Worm (Caenorhabditis elegans) whole organism, young adult: ENCODE measurements around the gene Y102A5C.4.

Source experiments
- B0035.1 ChIP-seq: sonication (generic microtip); optimal IDR thresholded peaks from 2 replicates; lab custom pipeline; 2016; ENCODE audit warnings: missing genetic modification characterization, mild to moderate bottlenecking, missing compliant biosample characterization, missing genotype, missing genetic modification reagents
- C06A6.2 ChIP-seq: fragments of 200-800 bp; sonication (Bioruptor generic); conservative IDR thresholded peaks from 2 replicates; pipeline ENCODE4 v1.3.6; 2022; ENCODE audit warnings: missing genetic modification characterization, missing compliant biosample characterization
- F37B4.10 ChIP-seq: fragments of 200-800 bp; sonication (Bioruptor generic); IDR thresholded peaks from 2 replicates; pipeline ENCODE4 v1.3.6; 2022; ENCODE audit warnings: missing genetic modification characterization, missing compliant biosample characterization
- F52B5.7 ChIP-seq: sonication (generic microtip); optimal IDR thresholded peaks from 2 replicates; lab custom pipeline; 2016; ENCODE audit warnings: mild to moderate bottlenecking, missing genetic modification characterization, missing compliant biosample characterization
- F55B11.4 ChIP-seq: sonication (generic microtip); optimal IDR thresholded peaks from 2 replicates; lab custom pipeline; 2016; ENCODE audit warnings: missing compliant biosample characterization, missing genetic modification characterization, borderline replicate concordance; ENCODE audit not compliant: insufficient read depth
- F57C9.4 ChIP-seq: sonication (generic microtip); optimal IDR thresholded peaks from 2 replicates; lab custom pipeline; 2017; ENCODE audit warnings: mild to moderate bottlenecking, missing genetic modification characterization, missing compliant biosample characterization
- T07F8.4 ChIP-seq: sonication (generic microtip); optimal IDR thresholded peaks from 2 replicates; lab custom pipeline; 2016; ENCODE audit warnings: mild to moderate bottlenecking, missing genetic modification characterization, moderate library complexity, missing compliant biosample characterization
- Y53G8AR.9 ChIP-seq: fragments of 200-800 bp; sonication (Bioruptor generic); conservative IDR thresholded peaks from 2 replicates; pipeline ENCODE4 v1.3.6; 2022; ENCODE audit warnings: missing genetic modification reagents, missing genetic modification characterization, missing compliant biosample characterization
- Y56A3A.18 ChIP-seq: fragments of 200-800 bp; sonication (Bioruptor generic); IDR thresholded peaks from 2 replicates; pipeline ENCODE4 v1.3.6; 2022; ENCODE audit warnings: missing genetic modification reagents, missing genetic modification characterization, missing compliant biosample characterization
- Y67H2A.10 ChIP-seq: fragments of 200-800 bp; sonication (Bioruptor generic); conservative IDR thresholded peaks from 2 replicates; pipeline ENCODE4 v1.3.6; 2022; ENCODE audit warnings: missing genetic modification reagents, missing genetic modification characterization, missing compliant biosample characterization
- Y95B8A.8 ChIP-seq: fragments of 200-800 bp; sonication (Bioruptor generic); IDR thresholded peaks from 2 replicates; pipeline ENCODE4 v1.3.6; 2022; ENCODE audit warnings: missing genetic modification reagents, missing genetic modification characterization, missing compliant biosample characterization
- atf-7 ChIP-seq: sonication (generic microtip); optimal IDR thresholded peaks from 2 replicates; lab custom pipeline; 2017; ENCODE audit warnings: mild to moderate bottlenecking, missing genetic modification characterization, missing compliant biosample characterization
- athp-1 ChIP-seq: sonication (generic microtip); optimal IDR thresholded peaks from 2 replicates; lab custom pipeline; 2017; ENCODE audit warnings: mild to moderate bottlenecking, missing genetic modification characterization, missing compliant biosample characterization
- attf-5 ChIP-seq: fragments of 200-800 bp; sonication (Bioruptor generic); optimal IDR thresholded peaks from 2 replicates; lab custom pipeline; 2018; ENCODE audit warnings: mild to moderate bottlenecking, missing genetic modification characterization, missing compliant biosample characterization
- bed-2 ChIP-seq: fragments of 200-800 bp; sonication (Bioruptor generic); IDR thresholded peaks from 2 replicates; pipeline ENCODE4 v1.3.6; 2022; ENCODE audit warnings: missing genetic modification reagents, missing genetic modification characterization, missing compliant biosample characterization
- cebp-1 ChIP-seq, 2 experiments: fragments of 200-800 bp in 1 of 2; sonication (Bioruptor generic) in 1 of 2; sonication (generic microtip) in 1 of 2; IDR thresholded peaks in 1 of 2; optimal IDR thresholded peaks in 1 of 2; 2 replicates each; pipeline versions ENCODE4 v1.3.6 to Lab custom; 2017 to 2022; ENCODE audit warnings: missing compliant biosample characterization in 2 of 2, missing genetic modification characterization in 2 of 2, mild to moderate bottlenecking in 1 of 2, missing genetic modification reagents in 1 of 2, moderate library complexity in 1 of 2
- ceh-27 ChIP-seq: fragments of 200-800 bp; sonication (Bioruptor generic); optimal IDR thresholded peaks from 2 replicates; lab custom pipeline; 2018; ENCODE audit warnings: mild to moderate bottlenecking, missing genetic modification characterization, moderate library complexity, missing compliant biosample characterization
- chd-7 ChIP-seq: sonication (generic microtip); optimal IDR thresholded peaks from 2 replicates; lab custom pipeline; 2016; ENCODE audit warnings: mild to moderate bottlenecking, missing genetic modification characterization, moderate library complexity, missing compliant biosample characterization
- die-1 ChIP-seq: sonication (generic microtip); optimal IDR thresholded peaks from 2 replicates; lab custom pipeline; 2016; ENCODE audit warnings: missing genotype, mild to moderate bottlenecking, missing genetic modification characterization, missing compliant biosample characterization
- dox-1 ChIP-seq: fragments of 200-800 bp; sonication (Bioruptor generic); IDR thresholded peaks from 2 replicates; pipeline ENCODE4 v1.3.6; 2022; ENCODE audit warnings: missing genetic modification reagents, missing genetic modification characterization, missing compliant biosample characterization
- dpl-1 ChIP-seq: fragments of 150-350 bp; optimal IDR thresholded peaks from 2 replicates; lab custom pipeline; 2014; ENCODE audit warnings: missing biosample characterization, missing genetic modification reagents, missing genetic modification characterization
- ekl-4 ChIP-seq: fragments of 200-800 bp; sonication (Bioruptor generic); IDR thresholded peaks from 2 replicates; pipeline ENCODE4 v1.3.6; 2022; ENCODE audit warnings: missing genetic modification reagents, missing genetic modification characterization, missing compliant biosample characterization
- fkh-3 ChIP-seq: sonication (generic microtip); optimal IDR thresholded peaks from 2 replicates; lab custom pipeline; 2016; ENCODE audit warnings: mild to moderate bottlenecking, missing genetic modification characterization, missing compliant biosample characterization
- gei-17 ChIP-seq: fragments of 200-800 bp; sonication (Bioruptor generic); optimal IDR thresholded peaks from 2 replicates; lab custom pipeline; 2018; ENCODE audit warnings: mild to moderate bottlenecking, missing genetic modification characterization, missing compliant biosample characterization
- him-1 ChIP-seq: sonication (generic microtip); optimal IDR thresholded peaks from 2 replicates; lab custom pipeline; 2016; ENCODE audit warnings: missing genotype, missing genetic modification reagents, missing genetic modification characterization, missing compliant biosample characterization
- hmg-20 ChIP-seq: fragments of 200-800 bp; sonication (Bioruptor generic); IDR thresholded peaks from 2 replicates; pipeline ENCODE4 v1.3.6; 2022; ENCODE audit warnings: missing genetic modification reagents, missing genetic modification characterization, missing compliant biosample characterization
- lin-35 ChIP-seq, 3 experiments: fragments of 150-350 bp in 2 of 3; sonication (generic microtip) in 1 of 3; optimal IDR thresholded peaks; 2 replicates each; lab custom pipeline; 2014 to 2018; ENCODE audit warnings: missing biosample characterization in 3 of 3, missing genetic modification characterization in 3 of 3, missing genetic modification reagents in 3 of 3
- lin-54 ChIP-seq: fragments of 200-800 bp; sonication (Bioruptor generic); optimal IDR thresholded peaks from 2 replicates; lab custom pipeline; 2018; ENCODE audit warnings: mild to moderate bottlenecking, missing genetic modification characterization, missing compliant biosample characterization
- lir-1 ChIP-seq: fragments of 200-800 bp; sonication (Bioruptor generic); conservative IDR thresholded peaks from 2 replicates; pipeline ENCODE4 v1.3.6; 2022; ENCODE audit warnings: missing genetic modification reagents, missing genetic modification characterization, missing compliant biosample characterization
- madf-6 ChIP-seq: fragments of 200-800 bp; sonication (Bioruptor generic); IDR thresholded peaks from 2 replicates; pipeline ENCODE4 v1.3.6; 2022; ENCODE audit warnings: missing genetic modification reagents, missing genetic modification characterization, missing compliant biosample characterization
- madf-8 ChIP-seq: fragments of 200-800 bp; sonication (Bioruptor generic); conservative IDR thresholded peaks from 2 replicates; pipeline ENCODE4 v1.3.6; 2022; ENCODE audit warnings: missing genetic modification reagents, missing genetic modification characterization, missing compliant biosample characterization
- mcd-1 ChIP-seq: fragments of 200-800 bp; sonication (Bioruptor generic); IDR thresholded peaks from 2 replicates; pipeline ENCODE4 v1.3.6; 2022; ENCODE audit warnings: missing genetic modification reagents, missing genetic modification characterization, missing compliant biosample characterization
- nfya-1 ChIP-seq: sonication (generic microtip); optimal IDR thresholded peaks from 2 replicates; lab custom pipeline; 2017; ENCODE audit warnings: antibody characterized with exemption, missing compliant biosample characterization, missing genetic modification characterization, borderline replicate concordance; ENCODE audit not compliant: insufficient read depth
- nfyb-1 ChIP-seq: fragments of 200-800 bp; sonication (Bioruptor generic); IDR thresholded peaks from 2 replicates; pipeline ENCODE4 v1.3.6; 2022; ENCODE audit warnings: missing genetic modification reagents, missing genetic modification characterization, missing compliant biosample characterization
- nhr-27 ChIP-seq: fragments of 200-800 bp; sonication (Bioruptor generic); optimal IDR thresholded peaks from 2 replicates; lab custom pipeline; 2018; ENCODE audit warnings: mild to moderate bottlenecking, missing genetic modification characterization, moderate library complexity, missing compliant biosample characterization
- nhr-80 ChIP-seq: sonication (generic microtip); optimal IDR thresholded peaks from 2 replicates; lab custom pipeline; 2016; ENCODE audit warnings: missing genetic modification characterization, missing compliant biosample characterization
- pha-4 ChIP-seq: fragments of 150-350 bp; sonication (generic microtip); optimal IDR thresholded peaks from 2 replicates; lab custom pipeline; 2014; ENCODE audit warnings: missing biosample characterization, missing genetic modification reagents, missing genetic modification characterization
- rcor-1 ChIP-seq: fragments of 200-800 bp; sonication (Bioruptor generic); IDR thresholded peaks from 2 replicates; pipeline ENCODE4 v1.3.6; 2022; ENCODE audit warnings: missing genetic modification reagents, missing genetic modification characterization, missing compliant biosample characterization
- rpc-1 ChIP-seq, 2 experiments: fragments of 150-350 bp in 1 of 2; sonication (generic microtip) in 1 of 2; optimal IDR thresholded peaks; 2 replicates each; lab custom pipeline; 2014 to 2018; ENCODE audit warnings: missing biosample characterization in 1 of 2, missing genetic modification characterization in 1 of 2, missing genetic modification reagents in 1 of 2, missing genotype in 1 of 2
- sdz-38 ChIP-seq: sonication (generic microtip); optimal IDR thresholded peaks from 2 replicates; lab custom pipeline; 2016; ENCODE audit warnings: missing genotype, missing genetic modification characterization, missing compliant biosample characterization
- snpc-1.1 ChIP-seq: sonication (generic microtip); optimal IDR thresholded peaks from 2 replicates; lab custom pipeline; 2017; ENCODE audit warnings: missing genetic modification characterization, mild to moderate bottlenecking, missing compliant biosample characterization, antibody characterized with exemption, moderate library complexity, missing genotype, missing genetic modification reagents; ENCODE audit not compliant: insufficient read depth
- tbx-9 ChIP-seq: sonication (generic microtip); optimal IDR thresholded peaks from 2 replicates; lab custom pipeline; 2016; ENCODE audit warnings: borderline replicate concordance, missing genetic modification characterization, inconsistent platforms, missing compliant biosample characterization
- tlf-1 ChIP-seq: fragments of 200-800 bp; sonication (Bioruptor generic); optimal IDR thresholded peaks from 2 replicates; lab custom pipeline; 2018; ENCODE audit warnings: mild to moderate bottlenecking, missing genetic modification characterization, missing compliant biosample characterization
- ztf-18 ChIP-seq: sonication (generic microtip); optimal IDR thresholded peaks from 2 replicates; lab custom pipeline; 2016; ENCODE audit warnings: missing genotype, mild to moderate bottlenecking, missing genetic modification characterization, missing compliant biosample characterization
- ztf-22 ChIP-seq: fragments of 200-800 bp; sonication (Bioruptor generic); optimal IDR thresholded peaks from 2 replicates; lab custom pipeline; 2018; ENCODE audit warnings: mild to moderate bottlenecking, missing genetic modification characterization, moderate library complexity, missing compliant biosample characterization
- ztf-25 ChIP-seq: fragments of 200-800 bp; sonication (Bioruptor generic); IDR thresholded peaks from 2 replicates; pipeline ENCODE4 v1.3.6; 2022; ENCODE audit warnings: missing genetic modification reagents, missing genetic modification characterization, missing compliant biosample characterization
- ztf-28 ChIP-seq: fragments of 200-800 bp; sonication (Bioruptor generic); IDR thresholded peaks from 2 replicates; pipeline ENCODE4 v1.3.6; 2022; ENCODE audit warnings: missing genetic modification reagents, missing genetic modification characterization, missing compliant biosample characterization

Y102A5C.4 gene

DNA sequence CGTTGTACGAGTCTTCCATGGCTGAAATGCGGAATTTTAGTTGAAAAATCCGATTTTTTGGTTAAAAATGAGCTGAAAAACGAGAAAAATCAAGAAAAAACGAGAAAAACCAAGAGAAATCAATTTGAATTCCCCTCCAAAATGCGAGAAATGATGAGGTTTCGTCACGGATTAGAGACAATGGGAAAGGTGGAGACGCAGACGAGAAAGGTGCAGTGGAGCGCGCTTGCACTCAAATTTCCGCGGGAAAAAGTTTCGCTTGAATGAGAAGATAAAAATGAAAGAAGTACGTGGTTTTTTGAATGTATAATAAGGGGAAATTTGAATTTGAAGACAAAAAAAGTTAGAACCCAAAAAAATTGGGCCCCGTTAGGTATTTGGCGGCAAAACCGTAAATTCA lies 43.6 kb downstream of the Y102A5C.4 start, which contains the start of gene efl-1 (continued):
- TF ChIP-seq rcor-1, result peak; percentile 87
- TF ChIP-seq lin-35 (GFP tag; optimal IDR thresholded peaks at IDR 0.05; lab: Kevin White, UChicago), result peak; percentile 79 to 97 (median 83)
- no peak for TF ChIP-seq chd-7 (tag; lab: Kevin White, UChicago)
- peak; percentile 43; the same call in 1 of the 2 replicates for TF ChIP-seq lir-1 (GFP tag; lab: Robert Waterston, UW)
- peak; percentile 72; the same call in 1 of the 2 replicates for TF ChIP-seq Y53G8AR.9 (GFP tag; lab: Robert Waterston, UW)
- no peak for TF ChIP-seq T07F8.4 (tag; lab: Kevin White, UChicago)
- TF ChIP-seq snpc-1.1 (tag; lab: Kevin White, UChicago), result peak; percentile 86
- TF ChIP-seq die-1 (tag; lab: Kevin White, UChicago), result no peak
- TF ChIP-seq ztf-22 (GFP tag; lab: Kevin White, UChicago), result no peak
- TF ChIP-seq ztf-28, result no peak
- TF ChIP-seq Y67H2A.10 (GFP tag; lab: Robert Waterston, UW), result no peak
- TF ChIP-seq dpl-1, result peak; percentile 98
- TF ChIP-seq ztf-18 (tag; lab: Kevin White, UChicago), result no peak
- TF ChIP-seq pha-4 (tag; lab: Kevin White, UChicago), result peak; percentile 82
- TF ChIP-seq ekl-4 (GFP tag; lab: Robert Waterston, UW), result peak; percentile 83
- peak; percentile 47 for TF ChIP-seq cebp-1 (GFP tag; IDR thresholded peaks at IDR 0.05; lab: Robert Waterston, UW)
- peak; percentile 89 for TF ChIP-seq cebp-1 (tag; optimal IDR thresholded peaks at IDR 0.05; lab: Kevin White, UChicago)
- no peak for TF ChIP-seq hmg-20 (GFP tag; lab: Robert Waterston, UW)
- TF ChIP-seq him-1 (tag; lab: Kevin White, UChicago), result peak; percentile 28
- TF ChIP-seq tlf-1 (GFP tag; lab: Kevin White, UChicago), result peak; percentile 59
- no peak for TF ChIP-seq nhr-27
- no peak for TF ChIP-seq F37B4.10
- TF ChIP-seq atf-7 (tag; lab: Kevin White, UChicago), result no peak
- TF ChIP-seq madf-6, result peak; percentile 81
- peak; percentile 84 for TF ChIP-seq nfyb-1 (GFP tag; lab: Robert Waterston, UW)
- peak; percentile 35 for TF ChIP-seq madf-8 (GFP tag; lab: Robert Waterston, UW)
- TF ChIP-seq athp-1 (tag; lab: Kevin White, UChicago), result peak; percentile 76
- TF ChIP-seq nhr-80 (tag; lab: Kevin White, UChicago), result no peak
- no peak for TF ChIP-seq gei-17 (GFP tag; lab: Kevin White, UChicago)
- no peak for TF ChIP-seq sdz-38 (tag; lab: Kevin White, UChicago)
- no peak for TF ChIP-seq ztf-25 (GFP tag; lab: Robert Waterston, UW)
- peak; percentile 85 for TF ChIP-seq dox-1 (GFP tag; lab: Robert Waterston, UW)
- TF ChIP-seq F57C9.4 (tag; lab: Kevin White, UChicago), result no peak
- no peak for TF ChIP-seq F52B5.7
- no peak for TF ChIP-seq fkh-3 (tag; lab: Kevin White, UChicago)
- no peak for TF ChIP-seq B0035.1 (tag; lab: Kevin White, UChicago)
- TF ChIP-seq bed-2 (GFP tag; lab: Robert Waterston, UW), result no peak
- TF ChIP-seq lin-54 (GFP tag; lab: Kevin White, UChicago), result peak; percentile 97
- TF ChIP-seq ceh-27 (GFP tag; lab: Kevin White, UChicago), result peak; percentile 81
- no peak for TF ChIP-seq nfya-1
- TF ChIP-seq tbx-9, result no peak
- 0 out of 2 replicates have a peak, but pooled peaks have one; percentile 17 for TF ChIP-seq C06A6.2
- peak; percentile 72; the same call in 1 of the 2 replicates for TF ChIP-seq Y56A3A.18 (GFP tag; lab: Robert Waterston, UW)
- TF ChIP-seq rpc-1 (optimal IDR thresholded peaks at IDR 0.05; lab: Kevin White, UChicago), result no peak
- TF ChIP-seq rpc-1 (tag; optimal IDR thresholded peaks at IDR 0.05; lab: Kevin White, UChicago), result no peak
- peak; percentile 99 for TF ChIP-seq mcd-1 (GFP tag; lab: Robert Waterston, UW)
- 0 out of 2 replicates have a peak, but pooled peaks have one; percentile 71 for TF ChIP-seq Y95B8A.8 (GFP tag; lab: Robert Waterston, UW)
- TF ChIP-seq F55B11.4, result no peak
- TF ChIP-seq attf-5 (GFP tag; lab: Kevin White, UChicago), result peak; percentile 96
